Fruit fly (Drosophila melanogaster) whole organism, prepupa: ENCODE results near the gene tex.

ENCODE experiments used
- Blimp-1 ChIP-seq: fragments of 200-800 bp; sonication (Bioruptor generic); optimal IDR thresholded peaks from 3 replicates; lab custom pipeline; 2017; ENCODE audit warnings: missing biosample characterization, missing genetic modification characterization, mild to moderate bottlenecking, moderate library complexity, missing genetic modification reagents
- CG10631 ChIP-seq: fragments of 200-800 bp; sonication (Bioruptor generic); optimal IDR thresholded peaks from 2 replicates; lab custom pipeline; 2016; ENCODE audit warnings: missing biosample characterization, missing genetic modification characterization
- CG10669 ChIP-seq: fragments of 200-800 bp; sonication (Bioruptor generic); optimal IDR thresholded peaks from 3 replicates; lab custom pipeline; 2018; ENCODE audit warnings: missing biosample characterization, mild to moderate bottlenecking, missing genetic modification characterization, moderate library complexity
- CG11294 ChIP-seq: fragments of 200-800 bp; sonication (Bioruptor generic); IDR thresholded peaks from 2 replicates; pipeline ENCODE4 v1.3.6; 2022; ENCODE audit warnings: missing biosample characterization, missing genetic modification characterization
- CG11762 ChIP-seq: fragments of 200-800 bp; sonication (Bioruptor generic); optimal IDR thresholded peaks from 3 replicates; lab custom pipeline; 2016; ENCODE audit warnings: missing biosample characterization, missing genetic modification characterization; ENCODE audit not compliant: insufficient read depth
- CG11902 ChIP-seq: fragments of 200-800 bp; sonication (Bioruptor generic); optimal IDR thresholded peaks from 3 replicates; lab custom pipeline; 2016; ENCODE audit warnings: missing biosample characterization, missing genetic modification characterization
- CG15336 ChIP-seq: fragments of 200-800 bp; sonication (Bioruptor generic); IDR thresholded peaks from 2 replicates; pipeline ENCODE4 v1.3.6; 2022; ENCODE audit warnings: missing biosample characterization, missing genetic modification characterization
- CG1621 ChIP-seq: fragments of 200-800 bp; sonication (Bioruptor generic); optimal IDR thresholded peaks from 3 replicates; lab custom pipeline; 2018; ENCODE audit warnings: missing biosample characterization, mild to moderate bottlenecking, missing genetic modification characterization
- CG3032 ChIP-seq: fragments of 200-800 bp; optimal IDR thresholded peaks from 2 replicates; lab custom pipeline; 2019; ENCODE audit warnings: missing biosample characterization, mild to moderate bottlenecking, missing genetic modification characterization, moderate library complexity
- CG31627 ChIP-seq: fragments of 200-800 bp; sonication (Bioruptor generic); optimal IDR thresholded peaks from 3 replicates; lab custom pipeline; 2016; ENCODE audit warnings: missing biosample characterization, missing genetic modification characterization
- CG34406 ChIP-seq: fragments of 200-800 bp; sonication (Bioruptor generic); optimal IDR thresholded peaks from 3 replicates; lab custom pipeline; 2016; ENCODE audit warnings: missing biosample characterization, missing genetic modification characterization
- CG3919 ChIP-seq: fragments of 200-800 bp; sonication (Bioruptor generic); optimal IDR thresholded peaks from 3 replicates; lab custom pipeline; 2016; ENCODE audit warnings: missing biosample characterization, missing genetic modification characterization
- CG6163 ChIP-seq: fragments of 200-800 bp; sonication (Bioruptor generic); IDR thresholded peaks from 3 replicates; pipeline ENCODE4 v1.3.6; 2022; ENCODE audit warnings: missing biosample characterization, missing genetic modification characterization
- CG6276 ChIP-seq: fragments of 200-800 bp; sonication (Bioruptor generic); optimal IDR thresholded peaks from 2 replicates; lab custom pipeline; 2017; ENCODE audit warnings: missing biosample characterization, mild to moderate bottlenecking, missing genetic modification characterization
- CG6792 ChIP-seq: fragments of 200-800 bp; sonication (Bioruptor generic); optimal IDR thresholded peaks from 3 replicates; lab custom pipeline; 2016; ENCODE audit warnings: missing biosample characterization, missing genetic modification characterization
- CG6808 ChIP-seq: fragments of 200-800 bp; sonication (Bioruptor generic); optimal IDR thresholded peaks from 3 replicates; lab custom pipeline; 2017; ENCODE audit warnings: missing biosample characterization, missing genetic modification characterization, mild to moderate bottlenecking, moderate library complexity, missing genetic modification reagents
- CG6854 ChIP-seq: fragments of 200-800 bp; sonication (Bioruptor generic); optimal IDR thresholded peaks from 2 replicates; lab custom pipeline; 2017; ENCODE audit warnings: missing biosample characterization, mild to moderate bottlenecking, missing genetic modification characterization
- CG8119 ChIP-seq: fragments of 200-800 bp; sonication (Bioruptor generic); IDR thresholded peaks from 3 replicates; pipeline ENCODE4 v1.3.6; 2022; ENCODE audit warnings: missing biosample characterization, missing genetic modification characterization
- CG8319 ChIP-seq: fragments of 200-800 bp; sonication (Bioruptor generic); optimal IDR thresholded peaks from 3 replicates; lab custom pipeline; 2016; ENCODE audit warnings: missing biosample characterization, missing genetic modification characterization
- CG8632 ChIP-seq: fragments of 200-800 bp; sonication (Bioruptor generic); optimal IDR thresholded peaks from 3 replicates; lab custom pipeline; 2016; ENCODE audit warnings: missing biosample characterization, missing genetic modification characterization
- CG9139 ChIP-seq: fragments of 200-800 bp; sonication (Bioruptor generic); optimal IDR thresholded peaks from 3 replicates; lab custom pipeline; 2017; ENCODE audit warnings: missing biosample characterization, mild to moderate bottlenecking, missing genetic modification characterization
- Eip78C ChIP-seq: fragments of 200-800 bp; sonication (Bioruptor generic); peaks from one replicate; lab custom pipeline; 2016; ENCODE audit warnings: missing biosample characterization, missing genetic modification characterization
- Eip93F ChIP-seq: fragments of 200-800 bp; sonication (Bioruptor generic); optimal IDR thresholded peaks from 2 replicates; lab custom pipeline; 2016; ENCODE audit warnings: missing biosample characterization, mild to moderate bottlenecking, missing genetic modification characterization
- Ets21C ChIP-seq: fragments of 200-800 bp; sonication (Bioruptor generic); optimal IDR thresholded peaks from 3 replicates; lab custom pipeline; 2016; ENCODE audit warnings: missing biosample characterization, missing genetic modification characterization
- Ets96B ChIP-seq: fragments of 200-800 bp; optimal IDR thresholded peaks from 2 replicates; lab custom pipeline; 2019; ENCODE audit warnings: missing biosample characterization, mild to moderate bottlenecking, missing genetic modification characterization, moderate library complexity
- Gug ChIP-seq: fragments of 200-800 bp; sonication (Bioruptor generic); IDR thresholded peaks from 2 replicates; pipeline ENCODE4 v1.3.6; 2022; ENCODE audit warnings: missing biosample characterization, missing genetic modification characterization
- Hr38 ChIP-seq: sonication (Bioruptor generic); optimal IDR thresholded peaks from 2 replicates; lab custom pipeline; 2016; ENCODE audit warnings: missing biosample characterization, missing genetic modification characterization
- Hr39 ChIP-seq: fragments of 200-800 bp; sonication (Bioruptor generic); optimal IDR thresholded peaks from 2 replicates; lab custom pipeline; 2016; ENCODE audit warnings: missing biosample characterization, missing genetic modification characterization
- Hr4 ChIP-seq: fragments of 200-800 bp; sonication (Bioruptor generic); optimal IDR thresholded peaks from 3 replicates; lab custom pipeline; 2016; ENCODE audit warnings: missing biosample characterization, missing genetic modification characterization
- Lpt ChIP-seq: fragments of 200-800 bp; sonication (Bioruptor generic); optimal IDR thresholded peaks from 3 replicates; lab custom pipeline; 2016; ENCODE audit warnings: missing biosample characterization, missing genetic modification characterization
- OdsH ChIP-seq: fragments of 200-800 bp; sonication (Bioruptor generic); optimal IDR thresholded peaks from 3 replicates; lab custom pipeline; 2016; ENCODE audit warnings: missing biosample characterization, missing genetic modification characterization
- Sox102F ChIP-seq: fragments of 200-800 bp; sonication (Bioruptor generic); optimal IDR thresholded peaks from 2 replicates; lab custom pipeline; 2016; ENCODE audit warnings: missing biosample characterization, mild to moderate bottlenecking, missing genetic modification characterization
- Sox14 ChIP-seq: fragments of 200-800 bp; sonication (Bioruptor generic); optimal IDR thresholded peaks from 3 replicates; lab custom pipeline; 2016; ENCODE audit warnings: missing biosample characterization, missing genetic modification characterization
- achi ChIP-seq: fragments of 200-800 bp; sonication (Bioruptor generic); optimal IDR thresholded peaks from 3 replicates; lab custom pipeline; 2016; ENCODE audit warnings: missing biosample characterization, missing genetic modification characterization
- acj6 ChIP-seq: fragments of 200-800 bp; sonication (Bioruptor generic); optimal IDR thresholded peaks from 3 replicates; lab custom pipeline; 2016; ENCODE audit warnings: missing biosample characterization, missing genetic modification characterization
- cyc ChIP-seq: fragments of 200-800 bp; sonication (Bioruptor generic); optimal IDR thresholded peaks from 3 replicates; lab custom pipeline; 2016; ENCODE audit warnings: missing biosample characterization, missing genetic modification characterization
- dac ChIP-seq: fragments of 200-800 bp; sonication (Bioruptor generic); optimal IDR thresholded peaks from 2 replicates; lab custom pipeline; 2017; ENCODE audit warnings: missing biosample characterization, mild to moderate bottlenecking, missing genetic modification characterization
- eg ChIP-seq: fragments of 200-800 bp; sonication (Bioruptor generic); IDR thresholded peaks from 3 replicates; pipeline ENCODE4 v1.3.6; 2022; ENCODE audit warnings: missing biosample characterization, missing genetic modification characterization
- esn ChIP-seq: fragments of 200-800 bp; sonication (Bioruptor generic); optimal IDR thresholded peaks from 2 replicates; lab custom pipeline; 2016; ENCODE audit warnings: missing biosample characterization, mild to moderate bottlenecking, missing genetic modification characterization, moderate library complexity
- fd59A ChIP-seq: fragments of 200-800 bp; sonication (Bioruptor generic); optimal IDR thresholded peaks from 2 replicates; lab custom pipeline; 2017; ENCODE audit warnings: missing biosample characterization, mild to moderate bottlenecking, missing genetic modification characterization, missing genetic modification reagents
- fkh ChIP-seq: fragments of 200-800 bp; sonication (Bioruptor generic); optimal IDR thresholded peaks from 3 replicates; lab custom pipeline; 2017; ENCODE audit warnings: missing biosample characterization, mild to moderate bottlenecking, missing genetic modification characterization, moderate library complexity
- lz ChIP-seq: fragments of 200-800 bp; sonication (Bioruptor generic); optimal IDR thresholded peaks from 3 replicates; lab custom pipeline; 2016; ENCODE audit warnings: missing biosample characterization, missing genetic modification characterization
- pdm3 ChIP-seq: fragments of 200-800 bp; sonication (Bioruptor generic); optimal IDR thresholded peaks from 3 replicates; lab custom pipeline; 2016; ENCODE audit warnings: missing biosample characterization, missing genetic modification characterization
- salr ChIP-seq, 2 experiments: fragments of 200-800 bp; sonication (Bioruptor generic); optimal IDR thresholded peaks; 3 replicates each; lab custom pipeline; 2016 to 2018; ENCODE audit warnings: missing biosample characterization in 2 of 2, missing genetic modification characterization in 2 of 2, mild to moderate bottlenecking in 1 of 2
- ss ChIP-seq, 2 experiments: fragments of 200-800 bp; sonication (Bioruptor generic); optimal IDR thresholded peaks; 2 replicates in 1 of 2; 3 replicates in 1 of 2; lab custom pipeline; 2017 to 2018; ENCODE audit warnings: mild to moderate bottlenecking in 2 of 2, missing biosample characterization in 2 of 2, missing genetic modification characterization in 2 of 2, moderate library complexity in 1 of 2
- topi ChIP-seq: fragments of 200-800 bp; sonication (Bioruptor generic); optimal IDR thresholded peaks from 3 replicates; lab custom pipeline; 2016; ENCODE audit warnings: missing biosample characterization, missing genetic modification characterization
- vri ChIP-seq: fragments of 200-800 bp; sonication (Bioruptor generic); optimal IDR thresholded peaks from 3 replicates; lab custom pipeline; 2016; ENCODE audit warnings: missing biosample characterization, mild to moderate bottlenecking, missing genetic modification characterization

Gene tex

DNA sequence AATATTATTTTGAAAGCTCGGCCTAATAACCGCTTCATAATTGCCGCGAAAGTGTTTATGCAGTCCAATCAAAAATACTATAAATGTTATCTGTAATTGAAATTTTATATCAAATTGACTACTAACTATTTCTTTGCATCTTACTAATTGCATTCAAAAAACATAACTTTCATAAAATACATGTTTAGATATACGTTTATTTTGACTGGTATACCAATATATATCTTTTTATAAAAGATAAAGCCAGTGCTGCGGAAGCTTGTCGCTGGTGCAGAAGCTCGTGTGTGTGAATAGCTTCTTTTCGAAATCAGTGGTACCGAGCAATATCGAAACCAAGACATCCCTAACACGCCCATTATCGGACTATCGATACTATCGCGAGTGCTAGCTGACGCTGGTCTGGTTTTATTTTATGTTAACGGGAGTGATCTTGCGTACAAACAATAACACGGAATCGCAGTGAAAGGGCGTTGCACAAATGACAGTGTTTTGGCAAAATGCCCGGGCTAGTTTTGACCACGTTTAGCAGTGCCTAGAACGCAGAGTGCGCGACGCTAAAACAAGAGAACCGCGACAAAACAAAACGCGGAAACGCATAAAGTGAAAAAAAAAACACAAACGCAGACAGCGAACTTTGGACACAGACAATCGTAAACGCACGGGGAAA is 41.1 kb upstream of the tex start, which contains the start of gene Atg13:
Gene Atg13 (plus strand): TSS at position 367 of the 667 bp plus-strand sequence.
- TF ChIP-seq CG3919 (no peak), CG1621 (tag; lab: Kevin White, UChicago) (peak; percentile 72), Sox14 (GFP tag; lab: Kevin White, UChicago) (peak; percentile 78), topi (no peak), fkh (GFP tag; lab: Kevin White, UChicago) (no peak), CG6792 (GFP tag; lab: Kevin White, UChicago) (no peak), Ets96B (peak; percentile 46), CG8119 (GFP tag; lab: Robert Waterston, UW) (peak; percentile 89), CG9139 (GFP tag; lab: Kevin White, UChicago) (peak; percentile 88), Hr38 (GFP tag; lab: Kevin White, UChicago) (no peak), salr (GFP tag; optimal IDR thresholded peaks at IDR 0.05; lab: Kevin White, UChicago) (peak; percentile 17 to 41), CG11762 (peak; percentile 25), OdsH (no peak), fd59A (no peak), dac (GFP tag; lab: Kevin White, UChicago) (no peak), CG11902 (no peak), achi (GFP tag; lab: Kevin White, UChicago) (no peak), CG31627 (peak; percentile 33), CG3032 (peak; percentile 33), lz (peak; percentile 40), esn (peak; percentile 32), Ets21C (GFP tag; lab: Kevin White, UChicago) (no peak), CG6163 (peak; percentile 72), CG8632 (no peak), CG6854 (GFP tag; lab: Kevin White, UChicago) (peak; percentile 86), Lpt (peak; percentile 60), Sox102F (GFP tag; lab: Kevin White, UChicago) (no peak), CG10669 (no peak), eg (GFP tag; lab: Robert Waterston, UW) (no peak; the same call in 2 of the 3 replicates), Eip78C (GFP tag; lab: Kevin White, UChicago) (peak; percentile 64), Eip93F (no peak), pdm3 (GFP tag; lab: Kevin White, UChicago) (no peak), CG10631 (GFP tag; lab: Kevin White, UChicago) (no peak), CG8319 (GFP tag; lab: Kevin White, UChicago) (peak; percentile 83), acj6 (GFP tag; lab: Kevin White, UChicago) (no peak), Blimp-1 (GFP tag; lab: Kevin White, UChicago) (peak; percentile 26), ss (GFP tag; optimal IDR thresholded peaks at IDR 0.05; lab: Kevin White, UChicago) (peak; percentile 90 to 94), CG15336 (GFP tag; lab: Robert Waterston, UW) (peak; percentile 78), CG34406 (GFP tag; lab: Kevin White, UChicago) (no peak), CG6808 (peak; percentile 92), CG11294 (no peak), Hr4 (GFP tag; lab: Kevin White, UChicago) (no peak), Gug (GFP tag; lab: Robert Waterston, UW) (0 out of 2 replicates have a peak, but pooled peaks have one; percentile 36), CG6276 (GFP tag; lab: Kevin White, UChicago) (peak; percentile 94), Hr39 (GFP tag; lab: Kevin White, UChicago) (no peak), cyc (peak; percentile 17), vri (no peak)
